Worm (Caenorhabditis elegans) whole organism, midembryonic: ENCODE data around the gene sri-19.

Experiments
- T22C8.4 ChIP-seq: fragments of 200-800 bp; sonication (Bioruptor generic); IDR thresholded peaks from 2 replicates; pipeline ENCODE4 v1.3.6; 2022; ENCODE audit warnings: missing genetic modification characterization, missing compliant biosample characterization
- cog-1 ChIP-seq: sonication (generic microtip); optimal IDR thresholded peaks from 2 replicates; lab custom pipeline; 2016; ENCODE audit warnings: missing genetic modification characterization, missing compliant biosample characterization
- flt-1 ChIP-seq: fragments of 200-800 bp; sonication (Bioruptor generic); IDR thresholded peaks from 2 replicates; pipeline ENCODE4 v1.3.6; 2022; ENCODE audit warnings: missing genetic modification characterization, missing compliant biosample characterization
- klf-2 ChIP-seq: fragments of 200-800 bp; sonication (Bioruptor generic); conservative IDR thresholded peaks from 2 replicates; pipeline ENCODE4 v1.3.6; 2022; ENCODE audit warnings: missing genetic modification reagents, missing genetic modification characterization, missing compliant biosample characterization
- med-1 ChIP-seq: sonication (generic microtip); optimal IDR thresholded peaks from 2 replicates; lab custom pipeline; 2017; ENCODE audit warnings: missing genetic modification characterization, mild to moderate bottlenecking, missing compliant biosample characterization, antibody characterized with exemption, missing genetic modification reagents; ENCODE audit not compliant: insufficient read depth
- ref-1 ChIP-seq: fragments of 200-800 bp; sonication (Bioruptor generic); conservative IDR thresholded peaks from 2 replicates; pipeline ENCODE4 v1.3.6; 2022; ENCODE audit warnings: missing genetic modification reagents, missing genetic modification characterization, missing compliant biosample characterization
- tab-1 ChIP-seq: fragments of 200-800 bp; sonication (Bioruptor generic); IDR thresholded peaks from 2 replicates; pipeline ENCODE4 v1.3.6; 2022; ENCODE audit warnings: missing genetic modification characterization, missing compliant biosample characterization
- ztf-23 ChIP-seq: fragments of 200-800 bp; sonication (Bioruptor generic); IDR thresholded peaks from 2 replicates; pipeline ENCODE4 v1.3.6; 2022; ENCODE audit warnings: missing genetic modification reagents, missing genetic modification characterization, missing compliant biosample characterization
- ztf-29 ChIP-seq: fragments of 200-800 bp; sonication (Bioruptor generic); IDR thresholded peaks from 2 replicates; pipeline ENCODE4 v1.3.6; 2022; ENCODE audit warnings: missing genetic modification reagents, missing genetic modification characterization, missing compliant biosample characterization

The sri-19 gene

DNA sequence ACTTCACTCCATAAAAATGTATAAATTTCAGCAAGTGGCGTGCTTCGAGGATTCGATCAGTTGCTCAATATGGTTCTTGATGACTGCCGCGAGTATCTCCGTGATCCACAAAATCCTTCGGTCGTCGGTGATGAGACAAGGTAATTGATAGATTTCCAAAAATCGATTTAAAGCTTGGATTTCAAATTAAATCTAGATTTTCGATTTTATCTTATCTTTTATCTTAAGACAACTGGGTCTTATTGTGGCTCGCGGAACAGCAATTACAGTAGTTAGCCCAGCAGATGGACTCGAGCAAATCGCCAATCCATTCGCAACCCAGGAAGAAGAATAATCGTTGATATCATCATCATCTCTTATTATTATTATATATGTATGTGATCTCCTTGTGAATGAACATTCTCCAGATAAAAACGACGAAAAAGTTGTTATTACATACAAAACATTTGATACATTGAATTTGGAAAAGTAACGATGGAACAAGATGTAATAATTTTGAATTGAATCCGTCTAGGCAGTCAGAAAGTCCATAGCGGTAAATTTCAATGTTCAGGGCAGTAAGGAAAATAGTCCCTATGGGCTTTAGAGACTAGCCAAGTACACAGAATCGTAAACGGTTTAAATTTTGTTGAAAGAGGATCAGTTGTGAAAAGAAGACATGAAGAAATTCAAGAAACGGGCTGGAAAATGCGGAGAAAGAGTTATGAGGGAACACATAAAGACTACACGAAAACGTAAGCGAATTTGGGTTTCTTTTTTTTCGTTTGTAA lies 24.2 kb upstream of the sri-19 start:
- TF ChIP-seq flt-1 (GFP tag; lab: Robert Waterston, UW) (0 out of 2 replicates have a peak, but pooled peaks have one; percentile 17), klf-2 (no peak)

DNA sequence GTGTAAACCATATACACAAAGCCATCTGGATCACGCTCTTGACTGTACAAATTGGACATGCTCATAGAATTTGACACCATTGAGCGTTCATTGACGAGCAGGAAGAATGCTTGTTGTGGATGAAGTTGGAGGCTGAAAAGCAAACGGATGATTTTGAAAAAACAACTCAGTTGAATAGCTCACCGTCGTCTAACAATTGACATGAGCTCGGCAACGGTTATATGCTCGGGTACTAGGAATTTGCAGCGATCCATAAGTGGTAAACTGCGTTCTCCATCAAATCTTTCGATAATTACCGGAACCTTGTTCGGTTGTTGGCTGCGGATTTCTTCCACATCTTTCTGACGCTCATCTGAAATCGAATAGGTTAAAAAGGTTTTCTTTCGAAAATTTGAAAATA lies 23.4 kb upstream of the sri-19 start:
- no peak for TF ChIP-seq tab-1 (GFP tag; lab: Robert Waterston, UW)

DNA sequence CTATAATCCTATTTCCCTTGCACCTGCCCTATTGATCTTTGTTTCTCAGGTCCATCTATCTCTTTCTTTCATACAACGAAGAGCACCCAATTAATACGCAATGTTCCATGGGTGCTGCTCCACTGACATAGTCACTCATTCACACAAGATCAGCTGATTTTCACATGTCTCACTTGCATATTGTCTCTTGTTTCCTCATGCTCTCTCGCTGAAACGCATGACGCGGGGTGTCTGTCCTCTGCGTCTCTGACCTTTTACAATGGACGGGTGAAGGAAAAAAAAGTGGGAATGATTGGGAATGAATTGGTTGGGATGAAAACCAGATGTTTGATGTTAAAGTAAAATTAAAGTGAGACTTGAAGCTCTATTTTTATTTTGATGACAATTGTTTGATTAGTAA lies 22.8 kb upstream of the sri-19 start:
- TF ChIP-seq ztf-29 (GFP tag; lab: Robert Waterston, UW) (no peak), cog-1 (tag; lab: Kevin White, UChicago) (peak; percentile 70), ztf-23 (GFP tag; lab: Robert Waterston, UW) (0 out of 2 replicates have a peak, but pooled peaks have one; percentile 19), flt-1 (GFP tag; lab: Robert Waterston, UW) (0 out of 2 replicates have a peak, but pooled peaks have one; percentile 34)

DNA sequence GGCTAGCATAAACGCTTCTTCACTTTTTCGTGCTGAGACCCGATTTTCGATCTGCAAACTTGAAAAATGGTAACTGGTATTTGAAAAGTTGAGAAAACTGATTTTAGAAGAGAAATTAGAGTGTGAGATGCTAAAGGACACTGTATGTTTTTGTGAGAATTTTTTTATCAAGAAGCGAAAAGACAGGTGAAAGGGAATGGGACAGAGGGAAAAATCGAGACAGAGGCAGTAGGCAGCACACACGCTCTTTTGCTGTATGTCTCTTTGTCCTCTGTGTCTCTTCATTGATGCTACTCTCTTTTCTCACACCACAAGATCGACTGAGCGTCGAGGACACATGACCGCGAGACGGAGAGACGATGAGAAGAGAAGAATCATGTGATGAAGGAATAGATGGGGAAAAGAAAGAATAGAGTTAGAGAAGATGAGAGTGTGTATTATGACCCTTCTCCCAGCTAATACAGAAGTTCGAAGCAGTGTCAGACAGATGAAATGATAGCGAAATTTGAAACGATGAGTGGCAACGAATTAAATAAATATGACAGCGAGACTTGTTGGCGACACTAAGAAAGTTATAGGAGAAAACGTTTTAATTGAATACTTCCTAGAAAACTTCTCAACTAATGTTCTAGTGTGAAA lies 22.2 kb upstream of the sri-19 start, which contains the start of gene lgg-2:
Gene lgg-2, minus strand, starts transcription at position 51 of the 639 bp plus-strand sequence.
- TF ChIP-seq T22C8.4 (GFP tag; lab: Robert Waterston, UW), result no peak
- peak; percentile 65 for TF ChIP-seq cog-1 (tag; lab: Kevin White, UChicago)
- no peak for TF ChIP-seq klf-2
- no peak for TF ChIP-seq ref-1 (GFP tag; lab: Robert Waterston, UW)
- no peak for TF ChIP-seq ztf-23 (GFP tag; lab: Robert Waterston, UW)
- TF ChIP-seq med-1 (GFP tag; lab: Kevin White, UChicago), result no peak
- TF ChIP-seq ztf-29 (GFP tag; lab: Robert Waterston, UW), result no peak
- no peak for TF ChIP-seq tab-1 (GFP tag; lab: Robert Waterston, UW)

DNA sequence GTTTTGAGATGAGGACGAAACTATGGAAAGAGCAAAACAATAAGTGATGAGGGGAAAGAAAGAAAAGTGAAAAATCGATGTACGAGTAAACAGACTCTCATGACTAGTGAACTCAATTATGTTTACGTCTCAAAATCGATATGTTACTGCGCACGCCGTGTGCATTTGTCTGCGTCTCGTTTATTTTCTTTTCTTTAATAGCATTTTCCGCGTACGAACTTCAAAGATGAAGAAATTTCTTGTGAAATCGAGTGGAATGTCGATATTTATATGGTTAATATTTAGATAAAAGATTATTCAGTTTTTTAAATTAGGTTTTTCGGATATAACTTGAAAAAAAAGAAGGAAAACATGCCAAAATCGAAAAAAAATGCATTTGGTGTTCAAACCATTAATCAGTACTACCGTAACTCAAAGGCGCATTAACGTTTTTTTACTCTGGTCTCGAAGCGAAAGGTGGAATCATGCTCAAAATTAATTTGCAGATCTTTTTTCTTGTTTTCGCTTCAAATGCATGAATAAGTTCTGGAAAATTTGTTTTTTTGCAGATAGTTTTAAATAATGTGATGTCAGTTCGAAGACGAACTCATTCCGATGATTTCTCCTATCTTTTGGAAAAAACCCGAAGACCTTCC lies 21.1 kb upstream of the sri-19 start, which contains the start of gene fic-1:
Gene fic-1, plus strand, starts transcription at position 549 of the 635 bp plus-strand sequence.
- TF ChIP-seq flt-1 (GFP tag; lab: Robert Waterston, UW), result no peak
- TF ChIP-seq T22C8.4 (GFP tag; lab: Robert Waterston, UW), result peak; percentile 74
- TF ChIP-seq cog-1 (tag; lab: Kevin White, UChicago), result peak; percentile 25

DNA sequence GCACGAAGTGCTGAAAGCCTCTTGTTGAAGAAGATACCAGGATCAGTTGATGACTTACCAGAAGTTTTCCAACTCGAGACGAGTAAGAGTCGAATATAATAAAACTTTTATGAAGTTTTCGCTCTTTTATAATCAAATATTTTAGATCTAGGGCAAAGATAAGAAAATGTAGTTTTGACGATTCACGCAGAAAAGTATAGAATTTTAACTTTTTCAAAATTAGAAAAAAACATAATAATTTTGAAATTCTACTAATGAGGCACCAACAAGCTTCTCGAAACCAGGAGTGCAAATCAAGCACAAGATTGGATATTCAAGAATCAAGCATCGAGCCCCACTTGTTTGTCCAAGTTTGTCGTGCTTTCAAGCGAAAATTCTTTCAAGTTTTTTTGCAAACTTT lies 9.4 kb upstream of the sri-19 start, which contains the start of gene Y69E1A.1:
Gene Y69E1A.1, minus strand, starts transcription at position 101 of the 400 bp plus-strand sequence.
- TF ChIP-seq ztf-23 (GFP tag; lab: Robert Waterston, UW) (no peak), klf-2 (no peak), cog-1 (tag; lab: Kevin White, UChicago) (no peak), med-1 (GFP tag; lab: Kevin White, UChicago) (no peak), ref-1 (GFP tag; lab: Robert Waterston, UW) (no peak), flt-1 (GFP tag; lab: Robert Waterston, UW) (no peak), tab-1 (GFP tag; lab: Robert Waterston, UW) (no peak), T22C8.4 (GFP tag; lab: Robert Waterston, UW) (no peak), ztf-29 (GFP tag; lab: Robert Waterston, UW) (no peak)

DNA sequence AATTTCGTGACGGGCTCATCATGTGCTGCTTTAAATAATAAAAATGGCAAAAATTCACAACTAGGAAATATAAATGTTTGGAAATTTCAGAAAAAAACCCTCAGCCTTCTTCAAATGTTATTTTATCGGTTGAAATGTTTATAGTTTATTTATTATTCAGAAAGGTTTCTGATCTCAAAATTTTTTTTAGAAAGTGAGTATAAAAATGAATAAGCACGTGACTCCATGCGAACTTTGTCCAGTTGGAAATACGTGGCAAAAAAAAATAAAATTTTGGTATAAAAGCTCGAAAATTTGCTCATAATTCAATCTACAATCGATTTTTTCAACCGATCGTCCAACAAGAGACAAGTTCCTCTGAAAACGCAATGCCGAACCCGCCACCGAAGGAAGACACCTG lies 8.7 kb upstream of the sri-19 start, which contains the start of gene nsph-3.1:
Gene nsph-3.1, plus strand, starts transcription at position 301 of the 400 bp plus-strand sequence.
- TF ChIP-seq ref-1 (GFP tag; lab: Robert Waterston, UW), result no peak
- no peak for TF ChIP-seq ztf-29 (GFP tag; lab: Robert Waterston, UW)
- TF ChIP-seq cog-1 (tag; lab: Kevin White, UChicago), result no peak
- TF ChIP-seq klf-2, result no peak
- TF ChIP-seq med-1 (GFP tag; lab: Kevin White, UChicago), result no peak
- TF ChIP-seq flt-1 (GFP tag; lab: Robert Waterston, UW), result no peak
- TF ChIP-seq ztf-23 (GFP tag; lab: Robert Waterston, UW), result no peak
- TF ChIP-seq tab-1 (GFP tag; lab: Robert Waterston, UW), result no peak
- no peak for TF ChIP-seq T22C8.4 (GFP tag; lab: Robert Waterston, UW)

DNA sequence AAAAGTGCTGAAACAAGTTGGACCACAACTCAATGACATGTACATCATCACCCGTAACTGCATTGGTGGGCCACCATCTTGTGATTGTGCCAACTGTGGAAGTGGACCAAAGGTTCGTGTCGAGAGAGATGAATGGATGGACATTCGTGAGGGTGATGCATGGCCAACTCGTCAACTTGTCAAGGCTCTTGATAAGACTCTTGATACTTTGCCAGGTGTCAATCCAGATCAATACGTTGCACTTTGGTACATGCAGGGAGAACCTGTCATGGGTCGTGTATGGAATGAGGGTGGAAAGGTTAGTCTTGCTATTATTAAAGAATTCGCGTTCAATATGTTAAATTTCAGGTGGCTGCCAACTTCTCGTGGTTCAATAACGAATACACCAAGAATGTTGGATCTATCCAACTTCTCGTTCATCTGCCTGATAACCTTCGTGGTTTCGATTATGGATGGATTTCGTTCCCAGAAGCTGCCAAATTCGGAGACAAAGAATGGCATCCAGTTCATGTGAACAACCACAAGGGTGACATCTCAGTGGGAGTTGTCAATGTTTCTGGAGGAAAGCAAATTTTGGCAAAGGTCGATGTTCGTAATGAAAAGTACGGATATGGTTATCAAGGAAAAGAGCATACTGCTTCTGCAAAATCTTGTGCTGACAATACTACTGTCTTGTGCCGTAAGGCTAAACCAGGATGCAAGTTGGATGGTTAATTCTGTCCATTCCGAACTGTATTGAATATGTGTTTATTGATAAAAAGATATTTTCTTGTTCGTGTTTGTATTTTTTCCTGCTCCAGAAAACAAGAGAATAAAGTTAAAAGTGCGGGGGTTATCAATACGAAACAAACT lies 7.6 kb upstream of the sri-19 start:
- TF ChIP-seq ztf-23 (GFP tag; lab: Robert Waterston, UW) (no peak), ref-1 (GFP tag; lab: Robert Waterston, UW) (no peak), cog-1 (tag; lab: Kevin White, UChicago) (no peak), med-1 (GFP tag; lab: Kevin White, UChicago) (no peak), tab-1 (GFP tag; lab: Robert Waterston, UW) (no peak), klf-2 (no peak), flt-1 (GFP tag; lab: Robert Waterston, UW) (no peak), T22C8.4 (GFP tag; lab: Robert Waterston, UW) (no peak), ztf-29 (GFP tag; lab: Robert Waterston, UW) (no peak)

DNA sequence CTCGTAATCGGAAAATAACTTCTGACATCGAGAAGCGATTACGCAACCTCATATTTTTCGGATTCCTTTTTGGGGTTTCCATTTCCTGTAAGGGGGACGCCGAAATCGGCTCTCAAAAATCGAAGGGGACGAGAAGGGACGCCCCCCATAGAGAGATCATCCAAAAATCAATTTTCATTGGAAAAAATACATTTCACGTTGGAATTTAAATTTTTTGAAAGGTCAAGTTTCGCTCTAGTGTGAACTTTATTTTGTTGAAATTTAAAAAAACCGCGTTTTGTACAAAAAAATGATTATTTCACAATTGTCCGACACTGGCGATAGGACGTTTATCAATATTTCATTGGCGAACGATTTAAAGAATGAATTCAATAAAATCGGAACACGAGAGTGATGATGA lies 6.2 kb upstream of the sri-19 start, which contains the start of gene Y69E1A.3:
Gene Y69E1A.3, plus strand, starts transcription at position 301 of the 400 bp plus-strand sequence.
- TF ChIP-seq med-1 (GFP tag; lab: Kevin White, UChicago) (no peak), ztf-29 (GFP tag; lab: Robert Waterston, UW) (no peak), cog-1 (tag; lab: Kevin White, UChicago) (no peak), T22C8.4 (GFP tag; lab: Robert Waterston, UW) (no peak), klf-2 (no peak), tab-1 (GFP tag; lab: Robert Waterston, UW) (no peak), flt-1 (GFP tag; lab: Robert Waterston, UW) (no peak), ztf-23 (GFP tag; lab: Robert Waterston, UW) (no peak), ref-1 (GFP tag; lab: Robert Waterston, UW) (no peak)
